Worm (Caenorhabditis elegans) whole organism, late embryonic: ENCODE results near the gene coa-7.

Source experiments
- C38D4.7 ChIP-seq: fragments of 200-800 bp; sonication (Bioruptor generic); optimal IDR thresholded peaks from 2 replicates; lab custom pipeline; 2018; ENCODE audit warnings: mild to moderate bottlenecking, missing genetic modification characterization, moderate library complexity, missing compliant biosample characterization
- K02D7.2 ChIP-seq: sonication (generic microtip); optimal IDR thresholded peaks from 2 replicates; lab custom pipeline; 2017; ENCODE audit warnings: mild to moderate bottlenecking, missing genetic modification characterization, missing compliant biosample characterization
- Y22D7AL.16 ChIP-seq: sonication (generic microtip); optimal IDR thresholded peaks from 2 replicates; lab custom pipeline; 2016; ENCODE audit warnings: missing genetic modification characterization, missing compliant biosample characterization
- ahr-1 ChIP-seq: sonication (generic microtip); optimal IDR thresholded peaks from 2 replicates; lab custom pipeline; 2016; ENCODE audit warnings: missing genetic modification characterization, missing compliant biosample characterization
- ceh-14 ChIP-seq: sonication (generic microtip); optimal IDR thresholded peaks from 2 replicates; lab custom pipeline; 2016; ENCODE audit warnings: missing genotype, missing genetic modification characterization, missing compliant biosample characterization
- ceh-18 ChIP-seq: sonication (generic microtip); optimal IDR thresholded peaks from 2 replicates; lab custom pipeline; 2016; ENCODE audit warnings: missing genetic modification characterization, missing compliant biosample characterization
- ceh-2 ChIP-seq: sonication (generic microtip); optimal IDR thresholded peaks from 2 replicates; lab custom pipeline; 2016; ENCODE audit warnings: missing genotype, missing genetic modification characterization, missing compliant biosample characterization
- ceh-30 ChIP-seq: fragments of 150-350 bp; optimal IDR thresholded peaks from 2 replicates; lab custom pipeline; 2014; ENCODE audit warnings: missing biosample characterization, missing genetic modification characterization
- ceh-34 ChIP-seq: sonication (generic microtip); optimal IDR thresholded peaks from 2 replicates; lab custom pipeline; 2016; ENCODE audit warnings: mild to moderate bottlenecking, missing genetic modification characterization, missing compliant biosample characterization
- ceh-48 ChIP-seq: sonication (generic microtip); optimal IDR thresholded peaks from 2 replicates; lab custom pipeline; 2016; ENCODE audit warnings: missing genetic modification characterization, inconsistent platforms, missing compliant biosample characterization
- ceh-9 ChIP-seq: sonication (generic microtip); optimal IDR thresholded peaks from 2 replicates; lab custom pipeline; 2016; ENCODE audit warnings: mild to moderate bottlenecking, missing genetic modification characterization, inconsistent platforms, missing compliant biosample characterization
- dmd-4 ChIP-seq: sonication (generic microtip); optimal IDR thresholded peaks from 2 replicates; lab custom pipeline; 2016; ENCODE audit warnings: borderline replicate concordance, missing genetic modification characterization, missing compliant biosample characterization
- elt-2 ChIP-seq: sonication (generic microtip); optimal IDR thresholded peaks from 2 replicates; lab custom pipeline; 2016; ENCODE audit warnings: missing genetic modification reagents, missing genetic modification characterization, missing compliant biosample characterization
- elt-4 ChIP-seq: sonication (generic microtip); optimal IDR thresholded peaks from 2 replicates; lab custom pipeline; 2016; ENCODE audit warnings: missing genetic modification characterization, missing compliant biosample characterization
- fkh-10 ChIP-seq: fragments of 150-350 bp; optimal IDR thresholded peaks from 2 replicates; lab custom pipeline; 2014; ENCODE audit warnings: missing biosample characterization, missing genetic modification reagents, missing genetic modification characterization
- hlh-13 ChIP-seq: fragments of 200-800 bp; sonication (Bioruptor generic); optimal IDR thresholded peaks from 2 replicates; lab custom pipeline; 2018; ENCODE audit warnings: mild to moderate bottlenecking, missing genetic modification characterization, missing compliant biosample characterization
- hlh-15 ChIP-seq: sonication (generic microtip); optimal IDR thresholded peaks from 2 replicates; lab custom pipeline; 2016; ENCODE audit warnings: missing genetic modification characterization, missing compliant biosample characterization
- hlh-30 ChIP-seq: sonication (generic microtip); optimal IDR thresholded peaks from 2 replicates; lab custom pipeline; 2017; ENCODE audit warnings: antibody characterized with exemption, missing genetic modification characterization, missing compliant biosample characterization; ENCODE audit not compliant: insufficient read depth
- hlh-8 ChIP-seq: sonication (generic microtip); optimal IDR thresholded peaks from 2 replicates; lab custom pipeline; 2016; ENCODE audit warnings: missing genotype, missing genetic modification characterization, missing compliant biosample characterization
- madf-2 ChIP-seq: sonication (generic microtip); optimal IDR thresholded peaks from 2 replicates; lab custom pipeline; 2017; ENCODE audit warnings: missing genetic modification characterization, missing compliant biosample characterization
- mec-3 ChIP-seq: sonication (generic microtip); optimal IDR thresholded peaks from 2 replicates; lab custom pipeline; 2016; ENCODE audit warnings: borderline replicate concordance, missing genetic modification characterization, missing compliant biosample characterization
- nfya-1 ChIP-seq: sonication (generic microtip); optimal IDR thresholded peaks from 2 replicates; lab custom pipeline; 2017; ENCODE audit warnings: missing genetic modification characterization, mild to moderate bottlenecking, missing compliant biosample characterization, antibody characterized with exemption, moderate library complexity
- nhr-11 ChIP-seq: fragments of 150-350 bp; optimal IDR thresholded peaks from 2 replicates; lab custom pipeline; 2014; ENCODE audit warnings: missing biosample characterization, missing genetic modification characterization
- npax-4 ChIP-seq: sonication (generic microtip); optimal IDR thresholded peaks from 2 replicates; lab custom pipeline; 2016; ENCODE audit warnings: missing genetic modification characterization, missing compliant biosample characterization
- pag-3 ChIP-seq: sonication (generic microtip); optimal IDR thresholded peaks from 2 replicates; lab custom pipeline; 2016; ENCODE audit warnings: missing compliant biosample characterization, missing genetic modification characterization, borderline replicate concordance
- pax-1 ChIP-seq: fragments of 150-350 bp; optimal IDR thresholded peaks from 2 replicates; lab custom pipeline; 2014; ENCODE audit warnings: missing biosample characterization, missing genetic modification characterization
- pha-2 ChIP-seq: sonication (generic microtip); optimal IDR thresholded peaks from 2 replicates; lab custom pipeline; 2017; ENCODE audit warnings: mild to moderate bottlenecking, missing genetic modification characterization, missing compliant biosample characterization
- pha-4 ChIP-seq: fragments of 150-350 bp; optimal IDR thresholded peaks from 2 replicates; lab custom pipeline; 2018; ENCODE audit warnings: missing biosample characterization, missing genetic modification reagents, missing genetic modification characterization
- ref-2 ChIP-seq: sonication (generic microtip); optimal IDR thresholded peaks from 2 replicates; lab custom pipeline; 2016; ENCODE audit warnings: missing genetic modification characterization, missing compliant biosample characterization
- sdc-2 ChIP-seq: sonication (generic microtip); optimal IDR thresholded peaks from 2 replicates; lab custom pipeline; 2016; ENCODE audit warnings: missing genotype, missing genetic modification characterization, missing compliant biosample characterization
- sox-2 ChIP-seq: fragments of 200-800 bp; sonication (Bioruptor generic); IDR thresholded peaks from 2 replicates; pipeline ENCODE4 v1.3.6; 2022; ENCODE audit warnings: missing genetic modification reagents, missing genetic modification characterization, missing compliant biosample characterization
- tbx-2 ChIP-seq: sonication (generic microtip); optimal IDR thresholded peaks from 2 replicates; lab custom pipeline; 2016; ENCODE audit warnings: missing genetic modification characterization, missing compliant biosample characterization
- ttx-3 ChIP-seq: sonication (generic microtip); optimal IDR thresholded peaks from 2 replicates; lab custom pipeline; 2016; ENCODE audit warnings: missing genetic modification reagents, missing genetic modification characterization, missing compliant biosample characterization
- unc-3 ChIP-seq, 2 experiments: fragments of 200-800 bp in 1 of 2; sonication (Bioruptor generic) in 1 of 2; sonication (generic microtip) in 1 of 2; conservative IDR thresholded peaks in 1 of 2; optimal IDR thresholded peaks in 1 of 2; 2 replicates each; pipeline versions ENCODE4 v1.3.6 to Lab custom; 2016 to 2022; ENCODE audit warnings: missing compliant biosample characterization in 2 of 2, missing genetic modification characterization in 2 of 2, missing genetic modification reagents in 1 of 2
- unc-42 ChIP-seq: sonication (generic microtip); optimal IDR thresholded peaks from 2 replicates; lab custom pipeline; 2016; ENCODE audit warnings: missing genotype, missing genetic modification characterization, missing compliant biosample characterization
- unc-86 ChIP-seq: sonication (generic microtip); optimal IDR thresholded peaks from 2 replicates; lab custom pipeline; 2016; ENCODE audit warnings: missing genetic modification characterization, missing compliant biosample characterization
- ztf-16 ChIP-seq: sonication (generic microtip); optimal IDR thresholded peaks from 2 replicates; lab custom pipeline; 2017; ENCODE audit warnings: missing genetic modification characterization, missing compliant biosample characterization

Gene coa-7

ce11 chrII:11680220-11680619 lies 29.3 kb upstream of the coa-7 start:
- TF ChIP-seq nhr-11 (no peak), npax-4 (tag; lab: Kevin White, UChicago) (no peak), ceh-48 (tag; lab: Kevin White, UChicago) (no peak), pax-1 (tag; lab: Kevin White, UChicago) (no peak), ceh-9 (no peak), C38D4.7 (no peak), mec-3 (no peak), ceh-34 (no peak), ttx-3 (tag; lab: Kevin White, UChicago) (no peak), ceh-18 (tag; lab: Kevin White, UChicago) (no peak), ztf-16 (tag; lab: Kevin White, UChicago) (no peak), pha-2 (tag; lab: Kevin White, UChicago) (no peak)

DNA sequence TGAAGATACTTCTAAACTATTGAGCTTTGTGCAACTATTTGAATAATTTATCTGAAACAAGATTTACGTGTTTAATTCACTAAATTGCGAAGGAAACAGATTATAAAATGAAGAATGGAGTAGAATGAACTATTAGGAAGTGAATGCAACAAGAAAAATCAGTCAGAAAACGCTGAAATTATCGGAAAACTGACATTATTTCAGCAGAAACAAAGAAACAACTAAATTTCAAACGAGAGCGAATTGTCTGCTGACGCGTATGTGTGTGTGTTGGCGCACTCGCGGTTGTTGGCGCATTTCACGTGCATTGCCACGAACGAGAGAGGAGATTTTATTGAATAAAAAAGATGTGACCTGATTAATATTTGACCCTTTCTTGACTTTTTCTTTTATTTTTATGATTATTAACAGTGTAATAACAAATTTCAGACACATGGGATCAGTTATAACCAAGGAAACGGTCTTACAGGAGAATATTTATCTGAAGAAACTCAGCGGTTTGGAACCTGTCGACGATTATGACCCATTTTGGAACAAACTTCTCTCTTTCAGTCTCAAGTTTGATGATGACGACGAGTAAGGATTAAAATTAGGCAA lies 25.0 kb upstream of the coa-7 start, which contains the start of the genes trr-1 and C47D12.2:
Gene trr-1, minus strand, starts transcription at position 51 of the 597 bp plus-strand sequence.
Gene C47D12.2, plus strand, starts transcription at position 430 of the 597 bp plus-strand sequence.
- TF ChIP-seq madf-2 (tag; lab: Kevin White, UChicago) (peak; percentile 29), hlh-30 (tag; lab: Kevin White, UChicago) (peak; percentile 57), ahr-1 (tag; lab: Kevin White, UChicago) (no peak), sdc-2 (tag; lab: Kevin White, UChicago) (peak; percentile 1), elt-2 (tag; lab: Kevin White, UChicago) (no peak), elt-4 (tag; lab: Kevin White, UChicago) (no peak), unc-3 (GFP tag; conservative IDR thresholded peaks at IDR 0.05; lab: Robert Waterston, UW) (no peak), unc-3 (tag; optimal IDR thresholded peaks at IDR 0.05; lab: Kevin White, UChicago) (peak; percentile 7), ceh-30 (tag; lab: Kevin White, UChicago) (no peak), hlh-13 (GFP tag; lab: Kevin White, UChicago) (no peak), unc-42 (tag; lab: Kevin White, UChicago) (peak; percentile 69), K02D7.2 (no peak), tbx-2 (tag; lab: Kevin White, UChicago) (peak; percentile 48), ceh-18 (tag; lab: Kevin White, UChicago) (peak; percentile 43), ceh-14 (tag; lab: Kevin White, UChicago) (peak; percentile 34), dmd-4 (no peak)

DNA sequence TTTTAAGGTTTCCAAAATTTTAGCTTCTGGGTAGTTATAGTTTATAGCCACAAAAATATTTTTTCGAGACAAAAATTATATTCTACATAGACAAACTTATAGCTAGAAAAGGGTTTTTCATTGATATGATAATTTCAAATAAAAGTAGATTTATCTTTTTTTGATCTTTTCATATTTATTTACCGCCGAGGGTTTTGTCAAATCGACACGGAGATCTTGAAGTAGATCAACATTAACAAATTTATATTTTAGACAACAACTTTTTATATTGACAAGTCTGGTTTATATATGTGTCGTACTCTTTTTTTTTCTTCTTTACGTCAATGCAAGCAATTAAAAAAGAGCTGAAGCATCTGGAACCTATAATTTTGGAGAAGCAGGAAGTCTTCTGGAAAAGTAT lies 7.9 kb upstream of the coa-7 start:
- TF ChIP-seq nhr-11: no peak
- no peak for TF ChIP-seq unc-3 (GFP tag; conservative IDR thresholded peaks at IDR 0.05; lab: Robert Waterston, UW)
- TF ChIP-seq unc-3 (tag; optimal IDR thresholded peaks at IDR 0.05; lab: Kevin White, UChicago): no peak
- no peak for TF ChIP-seq ttx-3 (tag; lab: Kevin White, UChicago)
- no peak for TF ChIP-seq hlh-15 (tag; lab: Kevin White, UChicago)
- no peak for TF ChIP-seq ahr-1 (tag; lab: Kevin White, UChicago)
- TF ChIP-seq hlh-8 (tag; lab: Kevin White, UChicago): no peak
- TF ChIP-seq pha-2 (tag; lab: Kevin White, UChicago): no peak
- TF ChIP-seq Y22D7AL.16: no peak
- no peak for TF ChIP-seq pag-3
- TF ChIP-seq sox-2: no peak
- TF ChIP-seq pha-4 (tag; lab: Kevin White, UChicago): no peak

DNA sequence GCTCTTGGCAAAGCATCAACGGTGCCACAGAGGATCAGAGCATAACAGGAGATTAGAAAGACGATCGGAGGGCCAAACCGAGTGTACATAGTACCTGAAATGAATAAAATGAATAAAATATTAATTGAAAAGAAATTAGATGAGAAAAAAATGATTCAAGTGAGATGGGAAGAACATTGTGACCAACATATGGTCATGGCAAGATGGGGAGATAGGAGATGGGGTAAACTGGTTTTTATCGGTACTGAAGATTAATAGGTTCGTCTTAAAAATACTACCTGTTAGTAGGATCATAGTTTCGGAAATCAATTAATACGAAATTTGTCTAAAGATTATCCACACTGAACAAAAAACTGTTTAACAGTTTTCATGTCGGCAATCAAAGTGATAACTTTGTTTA lies 6.1 kb upstream of the coa-7 start, which contains the start of gene nep-1:
Gene nep-1, minus strand, starts transcription at position 101 of the 400 bp plus-strand sequence.
- TF ChIP-seq fkh-10 (GFP tag; lab: Kevin White, UChicago) (no peak), unc-86 (no peak), ceh-2 (tag; lab: Kevin White, UChicago) (no peak), ref-2 (no peak), pax-1 (tag; lab: Kevin White, UChicago) (no peak), nfya-1 (tag; lab: Kevin White, UChicago) (no peak)
- TF ChIP-seq, all 69 proteins: peak for 0
